Worm (Caenorhabditis elegans) whole organism, L4/young adult: Measurements from ENCODE around the gene Y105C5B.9.

Experiments
- W03F9.2 ChIP-seq: fragments of 150-350 bp; optimal IDR thresholded peaks from 2 replicates; lab custom pipeline; 2014; ENCODE audit warnings: missing biosample characterization, missing genetic modification characterization
- dao-5 ChIP-seq: sonication (generic microtip); optimal IDR thresholded peaks from 2 replicates; lab custom pipeline; 2016; ENCODE audit warnings: missing genotype, missing genetic modification characterization, moderate library complexity, missing compliant biosample characterization
- him-1 ChIP-seq: sonication (generic microtip); optimal IDR thresholded peaks from 2 replicates; lab custom pipeline; 2016; ENCODE audit warnings: missing genotype, missing genetic modification reagents, missing genetic modification characterization, missing compliant biosample characterization

- TF ChIP-seq W03F9.2 (tag; lab: Kevin White, UChicago) (no peak), dao-5 (tag; lab: Kevin White, UChicago) (no peak), him-1 (no peak)
Measured at ce11 chrIV:15964307-15964706, 33.9 kb downstream of the Y105C5B.9 start, which contains the start of gene Y105C5B.18.
